Fruit fly (Drosophila melanogaster) whole organism, embryonic: ENCODE data around the gene cnc.

Experiments used
- Atf6 ChIP-seq: fragments of 200-800 bp; sonication (Bioruptor generic); IDR thresholded peaks from 2 replicates; pipeline ENCODE4 v1.3.6; 2022; ENCODE audit warnings: missing biosample characterization, missing genetic modification characterization
- CG10209 ChIP-seq: fragments of 200-800 bp; sonication (Bioruptor generic); optimal IDR thresholded peaks from 3 replicates; lab custom pipeline; 2017; ENCODE audit warnings: missing biosample characterization, mild to moderate bottlenecking, missing genetic modification characterization, missing genetic modification reagents
- CG10267 ChIP-seq: fragments of 200-800 bp; sonication (Bioruptor generic); optimal IDR thresholded peaks from 2 replicates; lab custom pipeline; 2018; ENCODE audit warnings: missing biosample characterization, mild to moderate bottlenecking, missing genetic modification characterization, moderate library complexity
- CG10654 ChIP-seq: fragments of 200-800 bp; sonication (Bioruptor generic); optimal IDR thresholded peaks from 2 replicates; lab custom pipeline; 2016; ENCODE audit warnings: missing biosample characterization, missing genetic modification characterization
- CG10959 ChIP-seq: fragments of 200-800 bp; sonication (Bioruptor generic); IDR thresholded peaks from 2 replicates; pipeline ENCODE4 v1.3.6; 2022; ENCODE audit warnings: missing biosample characterization, missing genetic modification characterization
- CG10979 ChIP-seq: fragments of 200-800 bp; sonication (Bioruptor generic); optimal IDR thresholded peaks from 2 replicates; lab custom pipeline; 2018; ENCODE audit warnings: missing biosample characterization, mild to moderate bottlenecking, missing genetic modification characterization, moderate library complexity
- CG12391 ChIP-seq: fragments of 200-800 bp; sonication (Bioruptor generic); optimal IDR thresholded peaks from 3 replicates; lab custom pipeline; 2018; ENCODE audit warnings: missing biosample characterization, mild to moderate bottlenecking, missing genetic modification characterization, moderate library complexity
- CG14050 ChIP-seq: fragments of 200-800 bp; sonication (Bioruptor generic); IDR thresholded peaks from 3 replicates; pipeline ENCODE4 v1.3.6; 2022; ENCODE audit warnings: missing biosample characterization, missing genetic modification characterization
- CG15479 ChIP-seq: fragments of 200-800 bp; sonication (Bioruptor generic); optimal IDR thresholded peaks from 3 replicates; lab custom pipeline; 2019; ENCODE audit warnings: missing biosample characterization, mild to moderate bottlenecking, missing genetic modification characterization, moderate library complexity
- CG16815 ChIP-seq: fragments of 200-800 bp; sonication (Bioruptor generic); optimal IDR thresholded peaks from 3 replicates; lab custom pipeline; 2017; ENCODE audit warnings: missing biosample characterization, mild to moderate bottlenecking, missing genetic modification characterization
- CG17328 ChIP-seq: fragments of 200-800 bp; sonication (Bioruptor generic); IDR thresholded peaks from 2 replicates; pipeline ENCODE4 v1.3.6; 2022; ENCODE audit warnings: missing biosample characterization, missing genetic modification characterization
- CG2712 ChIP-seq: fragments of 200-800 bp; optimal IDR thresholded peaks from 3 replicates; lab custom pipeline; 2019; ENCODE audit warnings: missing biosample characterization, mild to moderate bottlenecking, missing genetic modification characterization, moderate library complexity
- CG2875 ChIP-seq: fragments of 200-800 bp; sonication (Bioruptor generic); optimal IDR thresholded peaks from 2 replicates; lab custom pipeline; 2017; ENCODE audit warnings: missing biosample characterization, mild to moderate bottlenecking, missing genetic modification characterization, missing genetic modification reagents
- CG31441 ChIP-seq: fragments of 200-800 bp; sonication (Bioruptor generic); IDR thresholded peaks from 2 replicates; pipeline ENCODE4 v1.3.6; 2022; ENCODE audit warnings: missing biosample characterization, missing genetic modification characterization
- CG32772 ChIP-seq: fragments of 200-800 bp; sonication (Bioruptor generic); IDR thresholded peaks from 2 replicates; pipeline ENCODE4 v1.3.6; 2022; ENCODE audit warnings: missing biosample characterization, missing genetic modification characterization
- CG4328 ChIP-seq: fragments of 200-800 bp; sonication (Bioruptor generic); optimal IDR thresholded peaks from 3 replicates; lab custom pipeline; 2017; ENCODE audit warnings: missing biosample characterization, missing genetic modification reagents, missing genetic modification characterization
- CG6254 ChIP-seq: fragments of 200-800 bp; sonication (Bioruptor generic); optimal IDR thresholded peaks from 3 replicates; lab custom pipeline; 2017; ENCODE audit warnings: mild to moderate bottlenecking, missing biosample characterization, missing genetic modification reagents, missing genetic modification characterization
- CG6689 ChIP-seq: fragments of 200-800 bp; sonication (Bioruptor generic); IDR thresholded peaks from 2 replicates; pipeline ENCODE4 v1.3.6; 2022; ENCODE audit warnings: missing biosample characterization, missing genetic modification characterization
- CG8359 ChIP-seq: fragments of 200-800 bp; sonication (Bioruptor generic); optimal IDR thresholded peaks from 2 replicates; lab custom pipeline; 2017; ENCODE audit warnings: missing biosample characterization, mild to moderate bottlenecking, missing genetic modification characterization, borderline replicate concordance
- CG8765 ChIP-seq: fragments of 200-800 bp; sonication (Bioruptor generic); IDR thresholded peaks from 2 replicates; pipeline ENCODE4 v1.3.6; 2022; ENCODE audit warnings: missing biosample characterization, missing genetic modification characterization
- CG8924 ChIP-seq: fragments of 200-800 bp; optimal IDR thresholded peaks from 3 replicates; lab custom pipeline; 2019; ENCODE audit warnings: missing biosample characterization, mild to moderate bottlenecking, missing genetic modification characterization, moderate library complexity
- CG9727 ChIP-seq: fragments of 200-800 bp; sonication (Bioruptor generic); optimal IDR thresholded peaks from 3 replicates; lab custom pipeline; 2017; ENCODE audit warnings: missing biosample characterization, mild to moderate bottlenecking, missing genetic modification characterization
- CoRest ChIP-seq: fragments of 200-800 bp; sonication (Bioruptor generic); optimal IDR thresholded peaks from 3 replicates; lab custom pipeline; 2018; ENCODE audit warnings: missing biosample characterization, mild to moderate bottlenecking, missing genetic modification characterization, moderate library complexity
- E2f2 ChIP-seq: fragments of 200-800 bp; sonication (Bioruptor generic); IDR thresholded peaks from 2 replicates; pipeline ENCODE4 v1.3.6; 2022; ENCODE audit warnings: missing biosample characterization, missing genetic modification characterization
- Ets65A ChIP-seq: fragments of 200-800 bp; sonication (Bioruptor generic); peaks from one replicate; lab custom pipeline; 2016; ENCODE audit warnings: missing biosample characterization, missing genetic modification characterization
- Hr78 ChIP-seq, 2 experiments: fragments of 200-800 bp in 1 of 2; fragments of >200 bp in 1 of 2; sonication (Bioruptor generic) in 1 of 2; optimal IDR thresholded peaks; 2 replicates each; lab custom pipeline; 2017 to 2019; ENCODE audit warnings: missing biosample characterization in 2 of 2, missing genetic modification characterization in 2 of 2, mild to moderate bottlenecking in 1 of 2, moderate library complexity in 1 of 2
- Mrtf ChIP-seq: fragments of 200-800 bp; sonication (Bioruptor generic); IDR thresholded peaks from 3 replicates; pipeline ENCODE4 v1.3.6; 2022; ENCODE audit warnings: missing biosample characterization, missing genetic modification characterization
- Spps ChIP-seq: fragments of 200-800 bp; sonication (Bioruptor generic); optimal IDR thresholded peaks from 2 replicates; lab custom pipeline; 2018; ENCODE audit warnings: missing biosample characterization, mild to moderate bottlenecking, missing genetic modification characterization
- az2 ChIP-seq: fragments of 200-800 bp; sonication (Bioruptor generic); optimal IDR thresholded peaks from 3 replicates; lab custom pipeline; 2016; ENCODE audit warnings: missing biosample characterization, missing genetic modification characterization
- bowl ChIP-seq: fragments of 200-800 bp; sonication (Bioruptor generic); IDR thresholded peaks from 2 replicates; pipeline ENCODE4 v1.3.6; 2022; ENCODE audit warnings: missing biosample characterization, missing genetic modification characterization
- btn ChIP-seq: fragments of 200-800 bp; sonication (Bioruptor generic); optimal IDR thresholded peaks from 2 replicates; lab custom pipeline; 2016; ENCODE audit warnings: missing biosample characterization, missing genetic modification characterization
- chm ChIP-seq: fragments of 200-800 bp; sonication (Bioruptor generic); IDR thresholded peaks from 2 replicates; pipeline ENCODE4 v1.3.6; 2022; ENCODE audit warnings: missing biosample characterization, missing genetic modification characterization
- fd102C ChIP-seq: fragments of 200-800 bp; sonication (Bioruptor generic); optimal IDR thresholded peaks from 2 replicates; lab custom pipeline; 2018; ENCODE audit warnings: missing biosample characterization, mild to moderate bottlenecking, missing genetic modification characterization, moderate library complexity
- fd96Cb ChIP-seq: fragments of 200-800 bp; sonication (Bioruptor generic); optimal IDR thresholded peaks from 2 replicates; lab custom pipeline; 2018; ENCODE audit warnings: missing biosample characterization, mild to moderate bottlenecking, missing genetic modification characterization, moderate library complexity
- gem ChIP-seq: fragments of 200-800 bp; sonication (Bioruptor generic); optimal IDR thresholded peaks from 2 replicates; lab custom pipeline; 2019; ENCODE audit warnings: missing biosample characterization, mild to moderate bottlenecking, missing genetic modification characterization, moderate library complexity
- gsb-n ChIP-seq: fragments of 200-800 bp; sonication (Bioruptor generic); optimal IDR thresholded peaks from 3 replicates; lab custom pipeline; 2018; ENCODE audit warnings: missing biosample characterization, mild to moderate bottlenecking, missing genetic modification characterization
- kni ChIP-seq: fragments of 200-800 bp; sonication (Bioruptor generic); optimal IDR thresholded peaks from 3 replicates; lab custom pipeline; 2017; ENCODE audit warnings: mild to moderate bottlenecking, missing biosample characterization, missing genetic modification reagents, missing genetic modification characterization
- lbe ChIP-seq: fragments of 200-800 bp; sonication (Bioruptor generic); optimal IDR thresholded peaks from 2 replicates; lab custom pipeline; 2016; ENCODE audit warnings: missing biosample characterization, mild to moderate bottlenecking, missing genetic modification characterization
- nmo ChIP-seq: fragments of 200-800 bp; sonication (Bioruptor generic); optimal IDR thresholded peaks from 2 replicates; lab custom pipeline; 2018; ENCODE audit warnings: missing biosample characterization, mild to moderate bottlenecking, missing genetic modification characterization, moderate library complexity
- nom ChIP-seq: fragments of 200-800 bp; sonication (Bioruptor generic); optimal IDR thresholded peaks from 2 replicates; lab custom pipeline; 2017; ENCODE audit warnings: missing biosample characterization, missing genetic modification characterization, mild to moderate bottlenecking, moderate library complexity, missing genetic modification reagents
- prd ChIP-seq, 3 experiments: fragments of >200 bp in 2 of 3; fragments of 200-800 bp in 1 of 3; sonication (Bioruptor generic) in 1 of 3; optimal IDR thresholded peaks in 2 of 3; IDR thresholded peaks in 1 of 3; 2 replicates in 2 of 3; 3 replicates in 1 of 3; pipeline versions ENCODE4 v1.3.6 to Lab custom; 2017 to 2022; ENCODE audit warnings: missing biosample characterization in 1 of 3, missing genetic modification characterization in 1 of 3
- row ChIP-seq: fragments of 200-800 bp; sonication (Bioruptor generic); IDR thresholded peaks from 3 replicates; pipeline ENCODE4 v1.3.6; 2022; ENCODE audit warnings: missing biosample characterization, missing genetic modification characterization
- sens ChIP-seq: fragments of 200-800 bp; sonication (Bioruptor generic); peaks from one replicate; lab custom pipeline; 2016; ENCODE audit warnings: missing biosample characterization, missing genetic modification characterization
- slbo ChIP-seq: fragments of 200-800 bp; sonication (Bioruptor generic); IDR thresholded peaks from 2 replicates; pipeline ENCODE4 v1.3.6; 2022; ENCODE audit warnings: missing biosample characterization, missing genetic modification characterization
- so ChIP-seq: fragments of 200-800 bp; sonication (Bioruptor generic); IDR thresholded peaks from 3 replicates; pipeline ENCODE4 v1.3.6; 2022; ENCODE audit warnings: missing biosample characterization, missing genetic modification characterization
- tin ChIP-seq: fragments of 200-800 bp; sonication (Bioruptor generic); optimal IDR thresholded peaks from 3 replicates; lab custom pipeline; 2016; ENCODE audit warnings: missing biosample characterization, missing genetic modification characterization
- trh ChIP-seq: fragments of 200-800 bp; sonication (Bioruptor generic); optimal IDR thresholded peaks from 2 replicates; lab custom pipeline; 2016; ENCODE audit warnings: missing biosample characterization, missing genetic modification characterization
- unpg ChIP-seq: fragments of 200-800 bp; sonication (Bioruptor generic); optimal IDR thresholded peaks from 3 replicates; lab custom pipeline; 2018; ENCODE audit warnings: missing biosample characterization, mild to moderate bottlenecking, missing genetic modification characterization, moderate library complexity
- zf30C ChIP-seq: fragments of 200-800 bp; sonication (Bioruptor generic); optimal IDR thresholded peaks from 3 replicates; lab custom pipeline; 2018; ENCODE audit warnings: missing biosample characterization, mild to moderate bottlenecking, missing genetic modification characterization

cnc gene

dm6 chr3R:23149021-23149571 lies 77.4 kb downstream of the cnc start (continued):
- peak; percentile 87 for TF ChIP-seq nom (GFP tag; lab: Kevin White, UChicago)
- TF ChIP-seq E2f2 (GFP tag; lab: Robert Waterston, UW): 0 out of 2 replicates have a peak, but pooled peaks have one; percentile 7
- no peak for TF ChIP-seq fd102C (GFP tag; lab: Kevin White, UChicago)
- peak; percentile 34 for TF ChIP-seq unpg (GFP tag; lab: Kevin White, UChicago)
- peak; percentile 63 for TF ChIP-seq CG10267 (tag; lab: Kevin White, UChicago)
- TF ChIP-seq CG8359: peak; percentile 3
- TF ChIP-seq CG16815: peak; percentile 60
- no peak for TF ChIP-seq Hr78 (GFP tag; optimal IDR thresholded peaks at IDR 0.05; lab: Kevin White, UChicago)
- TF ChIP-seq bowl (GFP tag; lab: Robert Waterston, UW): no peak
- peak; percentile 35 for TF ChIP-seq Spps (tag; lab: Kevin White, UChicago)
- TF ChIP-seq az2 (GFP tag; lab: Kevin White, UChicago): peak; percentile 14
- TF ChIP-seq prd (optimal IDR thresholded peaks at IDR 0.05; lab: Kevin White, UChicago): no peak
- peak; percentile 55; the same call in 2 of the 3 replicates for TF ChIP-seq prd (GFP tag; IDR thresholded peaks at IDR 0.05; lab: Robert Waterston, UW)
- peak; percentile 61 for TF ChIP-seq CG10959 (GFP tag; lab: Robert Waterston, UW)
- no peak for TF ChIP-seq CG4328 (GFP tag; lab: Kevin White, UChicago)
- 0 out of 2 replicates have a peak, but pooled peaks have one; percentile 4 for TF ChIP-seq CG32772 (GFP tag; lab: Robert Waterston, UW)
- TF ChIP-seq CG2712 (tag; lab: Kevin White, UChicago): peak; percentile 73
- no peak for TF ChIP-seq Mrtf (GFP tag; lab: Robert Waterston, UW)
- peak; percentile 92 for TF ChIP-seq zf30C
- TF ChIP-seq row (GFP tag; lab: Robert Waterston, UW): peak; percentile 61
- peak; percentile 64 for TF ChIP-seq gem (tag; lab: Kevin White, UChicago)
- TF ChIP-seq CG31441 (GFP tag; lab: Robert Waterston, UW): peak; percentile 60
- peak; percentile 53; the same call in 1 of the 2 replicates for TF ChIP-seq chm (GFP tag; lab: Robert Waterston, UW)
- TF ChIP-seq CG17328 (GFP tag; lab: Robert Waterston, UW): peak; percentile 65
- TF ChIP-seq tin (GFP tag; lab: Kevin White, UChicago): no peak
- peak; percentile 78 for TF ChIP-seq CG10979 (tag; lab: Kevin White, UChicago)
- TF ChIP-seq CG8765 (GFP tag; lab: Robert Waterston, UW): peak; percentile 14; the same call in 1 of the 2 replicates
- TF ChIP-seq CG6689: peak; percentile 48; the same call in 1 of the 2 replicates
- TF ChIP-seq CG14050 (GFP tag; lab: Robert Waterston, UW): no peak
- TF ChIP-seq nmo (GFP tag; lab: Kevin White, UChicago): peak; percentile 44
- TF ChIP-seq kni (GFP tag; lab: Kevin White, UChicago): peak; percentile 52
- TF ChIP-seq Ets65A (GFP tag; lab: Kevin White, UChicago): peak; percentile 61
- TF ChIP-seq CG10209 (GFP tag; lab: Kevin White, UChicago): peak; percentile 28
- TF ChIP-seq CG9727 (GFP tag; lab: Kevin White, UChicago): peak; percentile 72
- TF ChIP-seq CG12391: peak; percentile 63
- TF ChIP-seq CG2875 (GFP tag; lab: Kevin White, UChicago): peak; percentile 40
- TF ChIP-seq sens (GFP tag; lab: Kevin White, UChicago): peak; percentile 63
- no peak for TF ChIP-seq slbo (GFP tag; lab: Robert Waterston, UW)
- TF ChIP-seq btn (GFP tag; lab: Kevin White, UChicago): no peak
- TF ChIP-seq gsb-n: peak; percentile 45
- TF ChIP-seq Atf6 (GFP tag; lab: Robert Waterston, UW): no peak
- TF ChIP-seq lbe: peak; percentile 65
- TF ChIP-seq CG15479: no peak
- peak; percentile 24 for TF ChIP-seq CoRest (tag; lab: Kevin White, UChicago)
- 0 out of 3 replicates have a peak, but pooled peaks have one; percentile 20 for TF ChIP-seq so (GFP tag; lab: Robert Waterston, UW)
- no peak for TF ChIP-seq trh (GFP tag; lab: Kevin White, UChicago)
- TF ChIP-seq CG6254: peak; percentile 39
- TF ChIP-seq CG8924 (tag; lab: Kevin White, UChicago): peak; percentile 46
- peak; percentile 33 for TF ChIP-seq fd96Cb
- TF ChIP-seq CG10654 (GFP tag; lab: Kevin White, UChicago): no peak
